Worm (Caenorhabditis elegans) whole organism, L4 larva: ENCODE data around the gene Y48A6B.7.

Experiments
- D1046.2 ChIP-seq: fragments of 200-800 bp; sonication (Bioruptor generic); IDR thresholded peaks from 2 replicates; pipeline ENCODE4 v1.3.6; 2022; ENCODE audit warnings: missing genetic modification characterization, missing compliant biosample characterization
- F37D6.2 ChIP-seq: sonication (generic microtip); optimal IDR thresholded peaks from 2 replicates; lab custom pipeline; 2016; ENCODE audit warnings: mild to moderate bottlenecking, missing genetic modification characterization, missing compliant biosample characterization
- F49E8.2 ChIP-seq: sonication (generic microtip); optimal IDR thresholded peaks from 2 replicates; lab custom pipeline; 2016; ENCODE audit warnings: missing compliant biosample characterization, mild to moderate bottlenecking, missing genetic modification characterization, borderline replicate concordance
- T26A8.4 ChIP-seq: fragments of 200-800 bp; sonication (Bioruptor generic); IDR thresholded peaks from 2 replicates; pipeline ENCODE4 v1.3.6; 2022; ENCODE audit warnings: missing genetic modification characterization, missing compliant biosample characterization
- Y48G9A.11 ChIP-seq: fragments of 200-800 bp; sonication (Bioruptor generic); IDR thresholded peaks from 2 replicates; pipeline ENCODE4 v1.3.6; 2022; ENCODE audit warnings: missing genetic modification reagents, missing genetic modification characterization, missing compliant biosample characterization
- aha-1 ChIP-seq: fragments of 150-350 bp; peaks from one replicate; lab custom pipeline; 2014; ENCODE audit warnings: missing biosample characterization, missing genetic modification characterization
- aly-2 ChIP-seq: sonication (generic microtip); optimal IDR thresholded peaks from 2 replicates; lab custom pipeline; 2018; ENCODE audit warnings: missing biosample characterization, missing genetic modification characterization
- ama-1 ChIP-seq: fragments of 150-350 bp; optimal IDR thresholded peaks from 2 replicates; lab custom pipeline; 2014; ENCODE audit warnings: inconsistent platforms, mixed read lengths
- arid-1 ChIP-seq: fragments of 200-800 bp; sonication (Bioruptor generic); conservative IDR thresholded peaks from 2 replicates; pipeline ENCODE4 v1.3.6; 2022; ENCODE audit warnings: missing genetic modification reagents, missing genetic modification characterization, missing compliant biosample characterization
- ceh-28 ChIP-seq: fragments of 150-350 bp; optimal IDR thresholded peaks from 2 replicates; lab custom pipeline; 2014; ENCODE audit warnings: missing biosample characterization, missing genetic modification reagents, missing genetic modification characterization
- ceh-32 ChIP-seq: sonication (generic microtip); optimal IDR thresholded peaks from 2 replicates; lab custom pipeline; 2016; ENCODE audit warnings: mild to moderate bottlenecking, missing genetic modification characterization, missing compliant biosample characterization; ENCODE audit not compliant: poor library complexity
- ceh-82 ChIP-seq: sonication (generic microtip); optimal IDR thresholded peaks from 2 replicates; lab custom pipeline; 2017; ENCODE audit warnings: missing biosample characterization, missing genetic modification characterization
- daf-16 ChIP-seq, 3 experiments: sonication (generic microtip); optimal IDR thresholded peaks; 2 replicates each; lab custom pipeline; 2016 to 2017; ENCODE audit warnings: missing genetic modification characterization in 3 of 3, missing genetic modification reagents in 3 of 3, mild to moderate bottlenecking in 2 of 3, missing compliant biosample characterization in 2 of 3, missing biosample characterization in 1 of 3, moderate library complexity in 1 of 3
- daf-8 ChIP-seq: fragments of 200-800 bp; sonication (Bioruptor generic); IDR thresholded peaks from 2 replicates; pipeline ENCODE4 v1.3.6; 2022; ENCODE audit warnings: missing genetic modification characterization, missing compliant biosample characterization
- dmd-6 ChIP-seq: fragments of 200-800 bp; sonication (Bioruptor generic); IDR thresholded peaks from 2 replicates; pipeline ENCODE4 v1.3.6; 2022; ENCODE audit warnings: missing genetic modification reagents, missing genetic modification characterization, missing compliant biosample characterization
- dmd-9 ChIP-seq: fragments of 200-800 bp; sonication (Bioruptor generic); IDR thresholded peaks from 2 replicates; pipeline ENCODE4 v1.3.6; 2022; ENCODE audit warnings: missing genetic modification reagents, missing genetic modification characterization, missing compliant biosample characterization
- duxl-1 ChIP-seq: sonication (generic microtip); optimal IDR thresholded peaks from 2 replicates; lab custom pipeline; 2016; ENCODE audit warnings: mild to moderate bottlenecking, missing genetic modification characterization, moderate library complexity, missing compliant biosample characterization; ENCODE audit not compliant: poor library complexity
- dve-1 ChIP-seq: sonication (generic microtip); optimal IDR thresholded peaks from 2 replicates; lab custom pipeline; 2017; ENCODE audit warnings: antibody characterized with exemption, mild to moderate bottlenecking, missing genetic modification characterization, missing compliant biosample characterization; ENCODE audit not compliant: insufficient read depth
- egl-27 ChIP-seq: sonication (generic microtip); optimal IDR thresholded peaks from 3 replicates; lab custom pipeline; 2017; ENCODE audit warnings: missing biosample characterization, missing genetic modification reagents, missing genetic modification characterization
- egl-43 ChIP-seq: fragments of 200-800 bp; sonication (Bioruptor generic); IDR thresholded peaks from 2 replicates; pipeline ENCODE4 v1.3.6; 2022; ENCODE audit warnings: missing genetic modification reagents, missing genetic modification characterization, missing compliant biosample characterization
- hlh-30 ChIP-seq: sonication (generic microtip); optimal IDR thresholded peaks from 2 replicates; lab custom pipeline; 2017; ENCODE audit warnings: antibody characterized with exemption, mild to moderate bottlenecking, missing genetic modification characterization, missing compliant biosample characterization; ENCODE audit not compliant: insufficient read depth
- hmg-1.1 ChIP-seq: fragments of 200-800 bp; sonication (Bioruptor generic); IDR thresholded peaks from 2 replicates; pipeline ENCODE4 v1.3.6; 2022; ENCODE audit warnings: missing genetic modification reagents, missing genetic modification characterization, missing compliant biosample characterization
- lin-1 ChIP-seq: fragments of 200-800 bp; sonication (Bioruptor generic); IDR thresholded peaks from 2 replicates; pipeline ENCODE4 v1.3.6; 2022; ENCODE audit warnings: missing genetic modification reagents, missing genetic modification characterization, missing compliant biosample characterization
- lin-29 ChIP-seq: fragments of 200-800 bp; sonication (Bioruptor generic); IDR thresholded peaks from 2 replicates; pipeline ENCODE4 v1.3.6; 2022; ENCODE audit warnings: missing genetic modification reagents, missing genetic modification characterization, missing compliant biosample characterization
- lin-38 ChIP-seq: fragments of 200-800 bp; sonication (Bioruptor generic); IDR thresholded peaks from 2 replicates; pipeline ENCODE4 v1.3.6; 2022; ENCODE audit warnings: missing genetic modification reagents, missing genetic modification characterization, missing compliant biosample characterization
- lir-3 ChIP-seq: sonication (generic microtip); optimal IDR thresholded peaks from 2 replicates; lab custom pipeline; 2016; ENCODE audit warnings: mild to moderate bottlenecking, missing genetic modification characterization, missing compliant biosample characterization
- lsy-2 ChIP-seq, 2 experiments: fragments of 150-350 bp in 1 of 2; sonication (generic microtip) in 1 of 2; optimal IDR thresholded peaks; 2 replicates each; lab custom pipeline; 2014 to 2017; ENCODE audit warnings: missing biosample characterization in 2 of 2, missing genetic modification characterization in 2 of 2
- mdl-1 ChIP-seq, 2 experiments: fragments of 150-350 bp in 1 of 2; sonication (generic microtip) in 1 of 2; optimal IDR thresholded peaks; 2 replicates each; lab custom pipeline; 2014 to 2017; ENCODE audit warnings: missing biosample characterization in 2 of 2, missing genetic modification characterization in 2 of 2
- mdt-29 ChIP-seq: fragments of 200-800 bp; sonication (Bioruptor generic); IDR thresholded peaks from 2 replicates; pipeline ENCODE4 v1.3.6; 2022; ENCODE audit warnings: missing genetic modification reagents, missing genetic modification characterization, missing compliant biosample characterization
- mep-1 ChIP-seq: fragments of 150-350 bp; sonication (generic microtip); optimal IDR thresholded peaks from 3 replicates; lab custom pipeline; 2014; ENCODE audit warnings: missing biosample characterization, missing genetic modification characterization
- mes-2 ChIP-seq: sonication (generic microtip); optimal IDR thresholded peaks from 2 replicates; lab custom pipeline; 2016; ENCODE audit warnings: missing genotype, mild to moderate bottlenecking, missing genetic modification characterization, missing compliant biosample characterization; ENCODE audit not compliant: poor library complexity, severe bottlenecking
- mxl-3 ChIP-seq: fragments of 200-800 bp; sonication (Bioruptor generic); optimal IDR thresholded peaks from 2 replicates; lab custom pipeline; 2018; ENCODE audit warnings: mild to moderate bottlenecking, missing genetic modification characterization, missing compliant biosample characterization
- nhr-111 ChIP-seq: fragments of 200-800 bp; sonication (Bioruptor generic); optimal IDR thresholded peaks from 2 replicates; lab custom pipeline; 2018; ENCODE audit warnings: mild to moderate bottlenecking, missing genetic modification characterization, missing compliant biosample characterization
- nhr-28 ChIP-seq: fragments of 150-350 bp; optimal IDR thresholded peaks from 2 replicates; lab custom pipeline; 2014; ENCODE audit warnings: missing biosample characterization, missing genetic modification characterization
- pha-4 ChIP-seq, 2 experiments: fragments of 150-350 bp in 1 of 2; fragments of 200-800 bp in 1 of 2; sonication (Bioruptor generic) in 1 of 2; IDR thresholded peaks in 1 of 2; optimal IDR thresholded peaks in 1 of 2; 2 replicates each; pipeline versions ENCODE4 v1.3.6 to Lab custom; 2014 to 2022; ENCODE audit warnings: missing genetic modification characterization in 2 of 2, missing genetic modification reagents in 2 of 2, missing biosample characterization in 1 of 2, missing compliant biosample characterization in 1 of 2
- php-3 ChIP-seq: fragments of 200-800 bp; sonication (Bioruptor generic); IDR thresholded peaks from 2 replicates; pipeline ENCODE4 v1.3.6; 2022; ENCODE audit warnings: missing genetic modification reagents, missing genetic modification characterization, missing compliant biosample characterization
- pqm-1 ChIP-seq: sonication (generic microtip); optimal IDR thresholded peaks from 2 replicates; lab custom pipeline; 2017; ENCODE audit warnings: missing biosample characterization, missing genetic modification characterization
- rbr-2 ChIP-seq: sonication (generic microtip); optimal IDR thresholded peaks from 2 replicates; lab custom pipeline; 2016; ENCODE audit warnings: missing genotype, missing genetic modification characterization, missing compliant biosample characterization
- saeg-2 ChIP-seq: fragments of 200-800 bp; sonication (Bioruptor generic); IDR thresholded peaks from 2 replicates; pipeline ENCODE4 v1.3.6; 2022; ENCODE audit warnings: missing genetic modification reagents, missing genetic modification characterization, missing compliant biosample characterization
- set-16 ChIP-seq: fragments of 200-800 bp; sonication (Bioruptor generic); IDR thresholded peaks from 2 replicates; pipeline ENCODE4 v1.3.6; 2022; ENCODE audit warnings: missing genetic modification reagents, missing genetic modification characterization, missing compliant biosample characterization
- tag-97 ChIP-seq: fragments of 200-800 bp; sonication (Bioruptor generic); IDR thresholded peaks from 2 replicates; pipeline ENCODE4 v1.3.6; 2022; ENCODE audit warnings: missing genetic modification characterization, missing compliant biosample characterization
- tra-1 ChIP-seq: fragments of 200-800 bp; sonication (Bioruptor generic); IDR thresholded peaks from 2 replicates; pipeline ENCODE4 v1.3.6; 2022; ENCODE audit warnings: missing genetic modification reagents, missing genetic modification characterization, missing compliant biosample characterization
- unc-62 ChIP-seq, 3 experiments: fragments of 150-350 bp in 1 of 3; sonication (generic microtip); optimal IDR thresholded peaks in 2 of 3; peaks in 1 of 3; 1 replicate in 1 of 3; 2 replicates in 2 of 3; lab custom pipeline; 2014 to 2017; ENCODE audit warnings: missing biosample characterization in 3 of 3, missing genetic modification characterization in 3 of 3, missing genetic modification reagents in 3 of 3, missing genotype in 1 of 3
- vab-7 ChIP-seq: fragments of 200-800 bp; sonication (Bioruptor generic); IDR thresholded peaks from 2 replicates; pipeline ENCODE4 v1.3.6; 2022; ENCODE audit warnings: missing genetic modification reagents, missing genetic modification characterization, missing compliant biosample characterization
- ztf-7 ChIP-seq: fragments of 150-350 bp; optimal IDR thresholded peaks from 2 replicates; lab custom pipeline; 2014; ENCODE audit warnings: missing biosample characterization, missing genetic modification characterization

Y48A6B.7 gene

ce11 chrIII:11045196-11045595 lies 18.8 kb upstream of the Y48A6B.7 start:
- TF ChIP-seq unc-62 (GFP tag; optimal IDR thresholded peaks at IDR 0.05 in 1 of 2; lab: Kevin White, UChicago) (peak in 1 of 2 experiments; percentile 1), unc-62 (tag; optimal IDR thresholded peaks at IDR 0.05; lab: Kevin White, UChicago) (no peak), Y48G9A.11 (GFP tag; lab: Robert Waterston, UW) (no peak), dmd-9 (GFP tag; lab: Robert Waterston, UW) (no peak), ceh-32 (tag; lab: Kevin White, UChicago) (no peak), php-3 (no peak), pha-4 (GFP tag; IDR thresholded peaks at IDR 0.05; lab: Robert Waterston, UW) (no peak), pha-4 (tag; optimal IDR thresholded peaks at IDR 0.05; lab: Kevin White, UChicago) (no peak), daf-8 (GFP tag; lab: Robert Waterston, UW) (no peak), egl-27 (tag; lab: Kevin White, UChicago) (no peak), D1046.2 (GFP tag; lab: Robert Waterston, UW) (no peak), lir-3 (tag; lab: Kevin White, UChicago) (no peak), tag-97 (no peak), arid-1 (GFP tag; lab: Robert Waterston, UW) (no peak), nhr-111 (GFP tag; lab: Kevin White, UChicago) (no peak), mxl-3 (GFP tag; lab: Kevin White, UChicago) (no peak), set-16 (GFP tag; lab: Robert Waterston, UW) (peak; percentile 71), lin-29 (no peak), aha-1 (tag; lab: Kevin White, UChicago) (peak; percentile 87), ama-1 (lab: Kevin White, UChicago) (no peak)

ce11 chrIII:11040606-11041005 lies 14.2 kb upstream of the Y48A6B.7 start:
- no peak for TF ChIP-seq aly-2 (tag; lab: Kevin White, UChicago)
- TF ChIP-seq hlh-30 (tag; lab: Kevin White, UChicago) = peak; percentile 46
- TF ChIP-seq ztf-7 (tag; lab: Kevin White, UChicago) = no peak
- no peak for TF ChIP-seq egl-43 (GFP tag; lab: Robert Waterston, UW)
- peak; percentile 21 to 70 for TF ChIP-seq mdl-1 (tag; optimal IDR thresholded peaks at IDR 0.05; lab: Kevin White, UChicago)
- no peak for TF ChIP-seq tra-1 (GFP tag; lab: Robert Waterston, UW)
- TF ChIP-seq dve-1 = no peak
- TF ChIP-seq T26A8.4 (GFP tag; lab: Robert Waterston, UW) = no peak
- peak; percentile 69 for TF ChIP-seq nhr-28 (tag; lab: Kevin White, UChicago)
- no peak for TF ChIP-seq egl-27 (tag; lab: Kevin White, UChicago)
- peak; percentile 93 for TF ChIP-seq mxl-3 (GFP tag; lab: Kevin White, UChicago)
- no peak for TF ChIP-seq mdt-29 (GFP tag; lab: Robert Waterston, UW)
- TF ChIP-seq F37D6.2 (tag; lab: Kevin White, UChicago) = no peak
- no peak for TF ChIP-seq lir-3 (tag; lab: Kevin White, UChicago)
- TF ChIP-seq daf-16 (GFP tag; optimal IDR thresholded peaks at IDR 0.05; lab: Kevin White, UChicago) = peak in 1 of 2 experiments; percentile 6
- TF ChIP-seq daf-16 (tag; optimal IDR thresholded peaks at IDR 0.05; lab: Kevin White, UChicago) = peak; percentile 48
- TF ChIP-seq aha-1 (tag; lab: Kevin White, UChicago) = peak; percentile 64
- no peak for TF ChIP-seq ceh-82
- TF ChIP-seq ceh-28 = no peak
- no peak for TF ChIP-seq saeg-2 (GFP tag; lab: Robert Waterston, UW)
- TF ChIP-seq pqm-1 (tag; lab: Kevin White, UChicago) = peak; percentile 33
- no peak for TF ChIP-seq vab-7

DNA sequence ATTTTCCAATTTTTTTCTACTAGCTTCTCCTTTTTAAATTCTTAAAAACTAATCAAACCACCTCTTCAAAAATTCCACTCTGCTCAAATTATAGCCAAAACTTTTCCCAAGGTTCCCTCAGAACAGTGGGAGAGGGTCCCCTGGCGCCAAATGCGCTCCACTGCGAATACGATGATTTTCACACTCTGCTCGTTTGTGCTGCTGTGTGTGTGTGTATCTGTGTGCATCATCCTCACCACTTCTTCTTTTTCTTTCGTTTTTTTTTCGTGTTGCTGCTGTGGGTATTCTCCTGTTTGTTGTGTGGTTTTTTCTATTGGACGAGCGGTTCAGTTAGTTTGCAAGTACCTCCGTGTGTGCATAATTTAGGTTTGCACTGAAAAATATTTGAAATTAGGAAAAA lies 12.9 kb upstream of the Y48A6B.7 start:
- TF ChIP-seq mep-1 (peak; percentile 45), lsy-2 (tag; optimal IDR thresholded peaks at IDR 0.05; lab: Kevin White, UChicago) (peak in 1 of 2 experiments; percentile 71), mes-2 (tag; lab: Kevin White, UChicago) (peak; percentile 53), F49E8.2 (tag; lab: Kevin White, UChicago) (no peak), hlh-30 (tag; lab: Kevin White, UChicago) (peak; percentile 25), rbr-2 (tag; lab: Kevin White, UChicago) (peak; percentile 35), hmg-1.1 (GFP tag; lab: Robert Waterston, UW) (peak; percentile 51; the same call in 1 of the 2 replicates), dmd-6 (GFP tag; lab: Robert Waterston, UW) (peak; percentile 21; the same call in 1 of the 2 replicates), duxl-1 (no peak), aha-1 (tag; lab: Kevin White, UChicago) (peak; percentile 99), dve-1 (peak; percentile 14), lin-38 (GFP tag; lab: Robert Waterston, UW) (peak; percentile 60), lin-1 (GFP tag; lab: Robert Waterston, UW) (no peak)
